Fruit fly (Drosophila melanogaster) whole organism, embryonic: ENCODE results near the gene CG13124.
A peak's percentile ranks its signal among the peaks of the same experiment; 100 is the strongest.

Experiments
- Abd-B ChIP-seq: fragments of 200-800 bp; sonication (Bioruptor generic); optimal IDR thresholded peaks from 2 replicates; lab custom pipeline; 2018; ENCODE audit warnings: missing biosample characterization, mild to moderate bottlenecking, missing genetic modification characterization, moderate library complexity
- Antp ChIP-seq: fragments of 200-800 bp; sonication (Bioruptor generic); optimal IDR thresholded peaks from 3 replicates; lab custom pipeline; 2016; ENCODE audit warnings: missing biosample characterization, missing genetic modification characterization
- B-H2 ChIP-seq: fragments of 200-800 bp; sonication (Bioruptor generic); optimal IDR thresholded peaks from 2 replicates; lab custom pipeline; 2018; ENCODE audit warnings: missing biosample characterization, mild to moderate bottlenecking, missing genetic modification characterization
- Bdp1 ChIP-seq: fragments of 200-800 bp; sonication (Bioruptor generic); optimal IDR thresholded peaks from 3 replicates; lab custom pipeline; 2016; ENCODE audit warnings: missing biosample characterization, missing genetic modification characterization
- CG11695 ChIP-seq: fragments of 200-800 bp; sonication (Bioruptor generic); IDR thresholded peaks from 3 replicates; pipeline ENCODE4 v1.3.6; 2022; ENCODE audit warnings: missing biosample characterization, missing genetic modification characterization
- CG13287 ChIP-seq: fragments of 200-800 bp; sonication (Bioruptor generic); IDR thresholded peaks from 2 replicates; pipeline ENCODE4 v1.3.6; 2022; ENCODE audit warnings: missing biosample characterization, missing genetic modification characterization; ENCODE audit not compliant: partially characterized antibody
- CG1603 ChIP-seq: fragments of 200-800 bp; sonication (Bioruptor generic); optimal IDR thresholded peaks from 2 replicates; lab custom pipeline; 2019; ENCODE audit warnings: missing biosample characterization, mild to moderate bottlenecking, missing genetic modification characterization, moderate library complexity
- CG16813 ChIP-seq: fragments of 200-800 bp; sonication (Bioruptor generic); IDR thresholded peaks from 3 replicates; pipeline ENCODE4 v1.3.6; 2022; ENCODE audit warnings: missing biosample characterization, missing genetic modification characterization; ENCODE audit not compliant: partially characterized antibody
- CG17186 ChIP-seq: fragments of 200-800 bp; sonication (Bioruptor generic); optimal IDR thresholded peaks from 3 replicates; lab custom pipeline; 2017; ENCODE audit warnings: missing biosample characterization, missing genetic modification reagents, missing genetic modification characterization
- CG17359 ChIP-seq: fragments of 200-800 bp; sonication (Bioruptor generic); optimal IDR thresholded peaks from 3 replicates; lab custom pipeline; 2018; ENCODE audit warnings: missing biosample characterization, mild to moderate bottlenecking, missing genetic modification characterization, moderate library complexity
- CG17829 ChIP-seq: fragments of 200-800 bp; optimal IDR thresholded peaks from 2 replicates; lab custom pipeline; 2019; ENCODE audit warnings: missing biosample characterization, mild to moderate bottlenecking, missing genetic modification characterization, moderate library complexity
- CG1832 ChIP-seq: fragments of 200-800 bp; sonication (Bioruptor generic); optimal IDR thresholded peaks from 2 replicates; lab custom pipeline; 2017; ENCODE audit warnings: missing biosample characterization, mild to moderate bottlenecking, missing genetic modification characterization, inconsistent platforms
- CG30020 ChIP-seq: fragments of 200-800 bp; optimal IDR thresholded peaks from 2 replicates; lab custom pipeline; 2019; ENCODE audit warnings: missing biosample characterization, mild to moderate bottlenecking, missing genetic modification characterization, moderate library complexity
- CG34376 ChIP-seq: fragments of 200-800 bp; sonication (Bioruptor generic); optimal IDR thresholded peaks from 2 replicates; lab custom pipeline; 2018; ENCODE audit warnings: missing biosample characterization, mild to moderate bottlenecking, missing genetic modification characterization
- CG3847 ChIP-seq: fragments of 200-800 bp; sonication (Bioruptor generic); IDR thresholded peaks from 2 replicates; pipeline ENCODE4 v1.3.6; 2022; ENCODE audit warnings: missing biosample characterization, missing genetic modification characterization
- CG6791 ChIP-seq: fragments of 200-800 bp; sonication (Bioruptor generic); IDR thresholded peaks from 3 replicates; pipeline ENCODE4 v1.3.6; 2022; ENCODE audit warnings: missing biosample characterization, missing genetic modification characterization; ENCODE audit not compliant: partially characterized antibody
- CG6813 ChIP-seq: fragments of 200-800 bp; sonication (Bioruptor generic); optimal IDR thresholded peaks from 2 replicates; lab custom pipeline; 2017; ENCODE audit warnings: missing biosample characterization, missing genetic modification characterization, mild to moderate bottlenecking, moderate library complexity, missing genetic modification reagents
- CG7271 ChIP-seq: fragments of 200-800 bp; sonication (Bioruptor generic); optimal IDR thresholded peaks from 2 replicates; lab custom pipeline; 2018; ENCODE audit warnings: missing biosample characterization, mild to moderate bottlenecking, missing genetic modification characterization, moderate library complexity
- CG8089 ChIP-seq: fragments of 200-800 bp; sonication (Bioruptor generic); optimal IDR thresholded peaks from 3 replicates; lab custom pipeline; 2016; ENCODE audit warnings: missing biosample characterization, missing genetic modification characterization
- CG8290 ChIP-seq, 3 experiments: fragments of 200-800 bp; sonication (Bioruptor generic); optimal IDR thresholded peaks; 2 replicates each; lab custom pipeline; 2016 to 2019; ENCODE audit warnings: missing biosample characterization in 3 of 3, missing genetic modification characterization in 3 of 3, mild to moderate bottlenecking in 2 of 3, moderate library complexity in 1 of 3
- Chrac-16 ChIP-seq: fragments of 200-800 bp; sonication (Bioruptor generic); optimal IDR thresholded peaks from 3 replicates; lab custom pipeline; 2016; ENCODE audit warnings: missing biosample characterization, missing genetic modification characterization
- CkIIα-i1 ChIP-seq: fragments of 200-800 bp; sonication (Bioruptor generic); IDR thresholded peaks from 2 replicates; pipeline ENCODE4 v1.3.6; 2022; ENCODE audit warnings: missing biosample characterization, missing genetic modification characterization
- Dref ChIP-seq: fragments of 200-800 bp; sonication (Bioruptor generic); IDR thresholded peaks from 2 replicates; pipeline ENCODE4 v1.3.6; 2022; ENCODE audit warnings: missing biosample characterization, missing genetic modification characterization
- E2f2 ChIP-seq: fragments of 200-800 bp; sonication (Bioruptor generic); IDR thresholded peaks from 2 replicates; pipeline ENCODE4 v1.3.6; 2022; ENCODE audit warnings: missing biosample characterization, missing genetic modification characterization
- Hand ChIP-seq: fragments of 200-800 bp; sonication (Bioruptor generic); optimal IDR thresholded peaks from 2 replicates; lab custom pipeline; 2017; ENCODE audit warnings: mild to moderate bottlenecking, missing biosample characterization, missing genetic modification reagents, missing genetic modification characterization
- HmgD ChIP-seq: fragments of 200-800 bp; sonication (Bioruptor generic); optimal IDR thresholded peaks from 3 replicates; lab custom pipeline; 2016; ENCODE audit warnings: missing biosample characterization, missing genetic modification characterization
- Opbp ChIP-seq: fragments of 200-800 bp; sonication (Bioruptor generic); IDR thresholded peaks from 3 replicates; pipeline ENCODE4 v1.3.6; 2022; ENCODE audit warnings: missing biosample characterization, missing genetic modification characterization; ENCODE audit not compliant: partially characterized antibody
- Ptx1 ChIP-seq: fragments of 200-800 bp; sonication (Bioruptor generic); IDR thresholded peaks from 2 replicates; pipeline ENCODE4 v1.3.6; 2022; ENCODE audit warnings: missing biosample characterization, missing genetic modification characterization
- Rfx ChIP-seq: fragments of 200-800 bp; sonication (Bioruptor generic); IDR thresholded peaks from 2 replicates; pipeline ENCODE4 v1.3.6; 2022; ENCODE audit warnings: missing biosample characterization, missing genetic modification characterization
- Sry-δ ChIP-seq: fragments of 200-800 bp; sonication (Bioruptor generic); optimal IDR thresholded peaks from 2 replicates; lab custom pipeline; 2016; ENCODE audit warnings: missing biosample characterization, missing genetic modification characterization
- Stat92E ChIP-seq, 3 experiments: fragments of >200 bp in 2 of 3; fragments of 200-800 bp in 1 of 3; sonication (Bioruptor generic) in 1 of 3; optimal IDR thresholded peaks; 2 replicates each; lab custom pipeline; 2017 to 2019; ENCODE audit warnings: missing biosample characterization in 3 of 3, missing genetic modification characterization in 3 of 3, mild to moderate bottlenecking in 1 of 3, moderate library complexity in 1 of 3
- abd-A ChIP-seq: fragments of 200-800 bp; sonication (Bioruptor generic); optimal IDR thresholded peaks from 3 replicates; lab custom pipeline; 2019; ENCODE audit warnings: missing biosample characterization, mild to moderate bottlenecking, missing genetic modification characterization, moderate library complexity
- crol ChIP-seq: fragments of 200-800 bp; sonication (Bioruptor generic); IDR thresholded peaks from 2 replicates; pipeline ENCODE4 v1.3.6; 2022; ENCODE audit warnings: missing biosample characterization, missing genetic modification characterization
- danr ChIP-seq: fragments of 200-800 bp; sonication (Bioruptor generic); IDR thresholded peaks from 2 replicates; pipeline ENCODE4 v1.3.6; 2022; ENCODE audit warnings: missing biosample characterization, missing genetic modification characterization
- dm ChIP-seq: fragments of 200-800 bp; sonication (Bioruptor generic); optimal IDR thresholded peaks from 3 replicates; lab custom pipeline; 2016; ENCODE audit warnings: missing biosample characterization, missing genetic modification characterization
- esg ChIP-seq: fragments of 200-800 bp; sonication (Bioruptor generic); conservative IDR thresholded peaks from 2 replicates; pipeline ENCODE4 v1.3.6; 2022; ENCODE audit warnings: missing biosample characterization, missing genetic modification characterization
- exex ChIP-seq: fragments of 200-800 bp; sonication (Bioruptor generic); optimal IDR thresholded peaks from 4 replicates; lab custom pipeline; 2018; ENCODE audit warnings: missing biosample characterization, mild to moderate bottlenecking, missing genetic modification characterization, moderate library complexity
- gfzf ChIP-seq: fragments of 200-800 bp; sonication (Bioruptor generic); optimal IDR thresholded peaks from 2 replicates; lab custom pipeline; 2016; ENCODE audit warnings: missing biosample characterization, mild to moderate bottlenecking, missing genetic modification characterization, moderate library complexity
- gro ChIP-seq: fragments of 200-800 bp; sonication (Bioruptor generic); optimal IDR thresholded peaks from 2 replicates; lab custom pipeline; 2016; ENCODE audit warnings: missing biosample characterization, missing genetic modification characterization
- gt ChIP-seq: fragments of 200-800 bp; sonication (Bioruptor generic); IDR thresholded peaks from 2 replicates; pipeline ENCODE4 v1.3.6; 2022; ENCODE audit warnings: missing biosample characterization, missing genetic modification characterization
- ham ChIP-seq: fragments of 200-800 bp; sonication (Bioruptor generic); IDR thresholded peaks from 2 replicates; pipeline ENCODE4 v1.3.6; 2022; ENCODE audit warnings: missing biosample characterization, missing genetic modification characterization
- insv ChIP-seq, 2 experiments: fragments of 200-800 bp; sonication (Bioruptor generic); optimal IDR thresholded peaks; 3 replicates each; lab custom pipeline; 2016 to 2018; ENCODE audit warnings: missing biosample characterization in 2 of 2, missing genetic modification characterization in 2 of 2
- lmd ChIP-seq: fragments of 200-800 bp; sonication (Bioruptor generic); IDR thresholded peaks from 2 replicates; pipeline ENCODE4 v1.3.6; 2022; ENCODE audit warnings: missing biosample characterization, missing genetic modification characterization
- pzg ChIP-seq: fragments of 200-800 bp; sonication (Bioruptor generic); optimal IDR thresholded peaks from 3 replicates; lab custom pipeline; 2018; ENCODE audit warnings: missing biosample characterization, mild to moderate bottlenecking, missing genetic modification characterization, moderate library complexity
- sd ChIP-seq: fragments of 200-800 bp; sonication (Bioruptor generic); optimal IDR thresholded peaks from 3 replicates; lab custom pipeline; 2018; ENCODE audit warnings: missing biosample characterization, mild to moderate bottlenecking, missing genetic modification characterization, moderate library complexity
- sens ChIP-seq: fragments of 200-800 bp; sonication (Bioruptor generic); peaks from one replicate; lab custom pipeline; 2016; ENCODE audit warnings: missing biosample characterization, missing genetic modification characterization
- twi ChIP-seq: fragments of 200-800 bp; optimal IDR thresholded peaks from 2 replicates; lab custom pipeline; 2019; ENCODE audit warnings: missing biosample characterization, mild to moderate bottlenecking, missing genetic modification characterization, moderate library complexity
- wdn ChIP-seq: fragments of 200-800 bp; sonication (Bioruptor generic); IDR thresholded peaks from 2 replicates; pipeline ENCODE4 v1.3.6; 2022; ENCODE audit warnings: missing biosample characterization, missing genetic modification characterization
- zen ChIP-seq: fragments of 200-800 bp; sonication (Bioruptor generic); optimal IDR thresholded peaks from 3 replicates; lab custom pipeline; 2018; ENCODE audit warnings: missing biosample characterization, mild to moderate bottlenecking, missing genetic modification characterization, moderate library complexity
- zf30C ChIP-seq: fragments of 200-800 bp; sonication (Bioruptor generic); optimal IDR thresholded peaks from 3 replicates; lab custom pipeline; 2018; ENCODE audit warnings: missing biosample characterization, mild to moderate bottlenecking, missing genetic modification characterization

The CG13124 gene

dm6 chr2L:9893183-9893582 lies 15.2 kb downstream of the CG13124 start, which contains the start of gene mtDNA-helicase (continued):
- TF ChIP-seq Stat92E (GFP tag; optimal IDR thresholded peaks at IDR 0.05; lab: Kevin White, UChicago) (no peak), CG8290 (GFP tag; optimal IDR thresholded peaks at IDR 0.05; lab: Kevin White, UChicago) (no peak), CG8290 (tag; optimal IDR thresholded peaks at IDR 0.05; lab: Kevin White, UChicago) (peak in 1 of 2 experiments; percentile 4), B-H2 (GFP tag; lab: Kevin White, UChicago) (no peak), CG30020 (tag; lab: Kevin White, UChicago) (no peak), zen (tag; lab: Kevin White, UChicago) (no peak), gfzf (GFP tag; lab: Kevin White, UChicago) (peak; percentile 1), Opbp (GFP tag; lab: Robert Waterston, UW) (peak; percentile 57; the same call in 1 of the 3 replicates), CkIIα-i1 (GFP tag; lab: Robert Waterston, UW) (no peak), CG11695 (GFP tag; lab: Robert Waterston, UW) (no peak), CG6813 (GFP tag; lab: Kevin White, UChicago) (no peak), Dref (GFP tag; lab: Robert Waterston, UW) (peak; percentile 72), CG8089 (GFP tag; lab: Kevin White, UChicago) (no peak), CG17186 (GFP tag; lab: Kevin White, UChicago) (peak; percentile 31), CG34376 (peak; percentile 16), CG16813 (peak; percentile 38; the same call in 1 of the 3 replicates), twi (no peak), Abd-B (GFP tag; lab: Kevin White, UChicago) (no peak), gro (GFP tag; lab: Kevin White, UChicago) (no peak), zf30C (GFP tag; lab: Kevin White, UChicago) (no peak), crol (GFP tag; lab: Robert Waterston, UW) (no peak), abd-A (tag; lab: Kevin White, UChicago) (no peak), sd (tag; lab: Kevin White, UChicago) (peak; percentile 79), exex (tag; lab: Kevin White, UChicago) (no peak), Hand (GFP tag; lab: Kevin White, UChicago) (no peak), HmgD (GFP tag; lab: Kevin White, UChicago) (no peak), CG1603 (peak; percentile 37), CG13287 (GFP tag; lab: Robert Waterston, UW) (peak; percentile 65), danr (GFP tag; lab: Robert Waterston, UW) (no peak), dm (GFP tag; lab: Kevin White, UChicago) (peak; percentile 77), pzg (peak; percentile 36), wdn (GFP tag; lab: Robert Waterston, UW) (no peak), lmd (GFP tag; lab: Robert Waterston, UW) (no peak), CG3847 (no peak), gt (GFP tag; lab: Robert Waterston, UW) (no peak), ham (GFP tag; lab: Robert Waterston, UW) (no peak), Bdp1 (GFP tag; lab: Kevin White, UChicago) (no peak), Ptx1 (GFP tag; lab: Robert Waterston, UW) (no peak), esg (no peak), CG17829 (tag; lab: Kevin White, UChicago) (no peak), Rfx (no peak), Antp (GFP tag; lab: Kevin White, UChicago) (no peak), CG1832 (GFP tag; lab: Kevin White, UChicago) (no peak), CG6791 (peak; percentile 62; the same call in 1 of the 3 replicates), insv (GFP tag; optimal IDR thresholded peaks at IDR 0.05; lab: Kevin White, UChicago) (no peak), Sry-δ (peak; percentile 72), Chrac-16 (GFP tag; lab: Kevin White, UChicago) (no peak), sens (GFP tag; lab: Kevin White, UChicago) (peak; percentile 73), CG7271 (no peak), CG17359 (tag; lab: Kevin White, UChicago) (no peak), E2f2 (peak; percentile 91)
